Fruit fly (Drosophila melanogaster) whole organism, wandering third instar larva: ENCODE measurements around the gene Cp19.

Source experiments
- Abd-B ChIP-seq: fragments of >200 bp; optimal IDR thresholded peaks from 2 replicates; lab custom pipeline; 2017; ENCODE audit warnings: missing biosample characterization, missing genetic modification characterization
- CG32264 ChIP-seq: fragments of 200-800 bp; sonication (Bioruptor generic); optimal IDR thresholded peaks from 2 replicates; lab custom pipeline; 2016; ENCODE audit warnings: missing biosample characterization, missing genetic modification characterization
- CG9705 ChIP-seq: fragments of 200-800 bp; sonication (Bioruptor generic); optimal IDR thresholded peaks from 2 replicates; lab custom pipeline; 2018; ENCODE audit warnings: missing biosample characterization, mild to moderate bottlenecking, missing genetic modification characterization
- CrebA ChIP-seq: fragments of 200-800 bp; sonication (Bioruptor generic); optimal IDR thresholded peaks from 2 replicates; lab custom pipeline; 2016; ENCODE audit warnings: missing biosample characterization, mild to moderate bottlenecking, missing genetic modification characterization, borderline replicate concordance
- Dfd ChIP-seq: fragments of >200 bp; optimal IDR thresholded peaks from 2 replicates; lab custom pipeline; 2017; ENCODE audit warnings: missing biosample characterization, missing genetic modification characterization
- Dif ChIP-seq: fragments of 200-275, 200-300 bp; sonication (Bioruptor generic); optimal IDR thresholded peaks from 2 replicates; lab custom pipeline; 2018; ENCODE audit warnings: missing biosample characterization, missing genetic modification characterization; ENCODE audit not compliant: partially characterized antibody
- GATAd ChIP-seq: sonication (Bioruptor generic); optimal IDR thresholded peaks from 2 replicates; lab custom pipeline; 2016; ENCODE audit warnings: missing biosample characterization, missing genetic modification characterization
- HLH106 ChIP-seq: fragments of 200-800 bp; optimal IDR thresholded peaks from 3 replicates; lab custom pipeline; 2019; ENCODE audit warnings: missing biosample characterization, mild to moderate bottlenecking, missing genetic modification characterization, moderate library complexity
- Hnf4 ChIP-seq: fragments of 200-800 bp; sonication (Bioruptor generic); optimal IDR thresholded peaks from 2 replicates; lab custom pipeline; 2016; ENCODE audit warnings: missing biosample characterization, mild to moderate bottlenecking, missing genetic modification characterization
- Hr78 ChIP-seq: fragments of >200 bp; optimal IDR thresholded peaks from 2 replicates; lab custom pipeline; 2017; ENCODE audit warnings: missing biosample characterization, missing genetic modification characterization
- Hr83 ChIP-seq: fragments of 200-300 bp; sonication (Bioruptor generic); optimal IDR thresholded peaks from 2 replicates; lab custom pipeline; 2016; ENCODE audit warnings: missing biosample characterization, mild to moderate bottlenecking, missing genetic modification characterization, moderate library complexity; ENCODE audit not compliant: poor library complexity, severe bottlenecking
- Jra ChIP-seq: sonication (Bioruptor generic); optimal IDR thresholded peaks from 2 replicates; lab custom pipeline; 2016; ENCODE audit warnings: missing biosample characterization, missing genetic modification characterization
- Mio ChIP-seq: sonication (Bioruptor generic); optimal IDR thresholded peaks from 2 replicates; lab custom pipeline; 2016; ENCODE audit warnings: missing biosample characterization, missing genetic modification characterization
- Myc ChIP-seq: fragments of >200 bp; optimal IDR thresholded peaks from 2 replicates; lab custom pipeline; 2017
- N ChIP-seq: fragments of >200 bp; optimal IDR thresholded peaks from 2 replicates; lab custom pipeline; 2018; ENCODE audit warnings: missing biosample characterization, missing external identifiers, missing genetic modification characterization
- OdsH ChIP-seq: fragments of 200-800 bp; sonication (Bioruptor generic); optimal IDR thresholded peaks from 2 replicates; lab custom pipeline; 2016; ENCODE audit warnings: missing biosample characterization, mild to moderate bottlenecking, missing genetic modification characterization
- Rel ChIP-seq, 2 experiments: fragments of 200-800 bp; sonication (Bioruptor generic) in 1 of 2; optimal IDR thresholded peaks; 2 replicates in 1 of 2; 3 replicates in 1 of 2; lab custom pipeline; 2016 to 2019; ENCODE audit warnings: mild to moderate bottlenecking in 2 of 2, missing biosample characterization in 2 of 2, missing genetic modification characterization in 2 of 2, moderate library complexity in 1 of 2
- Sp1 ChIP-seq: fragments of 200-800 bp; sonication (Bioruptor generic); optimal IDR thresholded peaks from 3 replicates; lab custom pipeline; 2019; ENCODE audit warnings: missing biosample characterization, mild to moderate bottlenecking, missing genetic modification characterization, moderate library complexity
- Vsx2 ChIP-seq: fragments of 200-300, 225-300 bp; sonication (Bioruptor generic); optimal IDR thresholded peaks from 2 replicates; lab custom pipeline; 2018; ENCODE audit warnings: missing biosample characterization, missing genetic modification characterization; ENCODE audit not compliant: partially characterized antibody
- br ChIP-seq: fragments of 200-800 bp; sonication (Bioruptor generic); optimal IDR thresholded peaks from 2 replicates; lab custom pipeline; 2016; ENCODE audit warnings: missing biosample characterization, missing genetic modification characterization
- brk ChIP-seq: fragments of 200-800 bp; sonication (Bioruptor generic); optimal IDR thresholded peaks from 2 replicates; lab custom pipeline; 2016; ENCODE audit warnings: missing biosample characterization, mild to moderate bottlenecking, missing genetic modification characterization
- dl ChIP-seq, 2 experiments: fragments of 175-275, 200-275 bp in 1 of 2; fragments of 200-275 bp in 1 of 2; sonication (Bioruptor generic); optimal IDR thresholded peaks; lab custom pipeline; 2018; ENCODE audit warnings: mild to moderate bottlenecking in 2 of 2, missing biosample characterization in 2 of 2, missing genetic modification characterization in 2 of 2, moderate library complexity in 2 of 2; ENCODE audit not compliant: partially characterized antibody in 2 of 2, insufficient read depth in 1 of 2
- dmrt93B ChIP-seq: fragments of 200-800 bp; sonication (Bioruptor generic); optimal IDR thresholded peaks from 2 replicates; lab custom pipeline; 2018; ENCODE audit warnings: missing biosample characterization, mild to moderate bottlenecking, missing genetic modification characterization
- dsf ChIP-seq: sonication (Bioruptor generic); optimal IDR thresholded peaks from 2 replicates; lab custom pipeline; 2016; ENCODE audit warnings: missing biosample characterization, missing genetic modification characterization, borderline replicate concordance
- ey ChIP-seq: fragments of 200-800 bp; sonication (Bioruptor generic); optimal IDR thresholded peaks from 2 replicates; lab custom pipeline; 2016; ENCODE audit warnings: missing biosample characterization, missing genetic modification characterization
- foxo ChIP-seq, 2 experiments: fragments of 200-800 bp; sonication (Bioruptor generic); optimal IDR thresholded peaks; 2 replicates in 1 of 2; 3 replicates in 1 of 2; lab custom pipeline; 2016 to 2017; ENCODE audit warnings: missing biosample characterization in 2 of 2, missing genetic modification characterization in 2 of 2
- fru ChIP-seq: fragments of 200-800 bp; sonication (Bioruptor generic); optimal IDR thresholded peaks from 3 replicates; lab custom pipeline; 2016; ENCODE audit warnings: missing biosample characterization, mild to moderate bottlenecking, missing genetic modification characterization
- h ChIP-seq: fragments of 200-800 bp; sonication (Bioruptor generic); optimal IDR thresholded peaks from 3 replicates; lab custom pipeline; 2016; ENCODE audit warnings: missing biosample characterization, mild to moderate bottlenecking, missing genetic modification characterization
- jim ChIP-seq: fragments of 175-275, 200-325 bp; sonication (Bioruptor generic); optimal IDR thresholded peaks from 2 replicates; lab custom pipeline; 2016; ENCODE audit warnings: missing biosample characterization, mild to moderate bottlenecking, missing genetic modification characterization
- lola ChIP-seq: fragments of >200 bp; optimal IDR thresholded peaks from 2 replicates; lab custom pipeline; 2017; ENCODE audit warnings: missing biosample characterization, missing genetic modification characterization
- pan ChIP-seq: fragments of >200 bp; optimal IDR thresholded peaks from 2 replicates; lab custom pipeline; 2017
- psq ChIP-seq: fragments of 200-800 bp; sonication (Bioruptor generic); optimal IDR thresholded peaks from 3 replicates; lab custom pipeline; 2017; ENCODE audit warnings: missing biosample characterization, mild to moderate bottlenecking, missing genetic modification characterization, moderate library complexity
- rgr ChIP-seq: fragments of 200-800 bp; sonication (Bioruptor generic); optimal IDR thresholded peaks from 3 replicates; lab custom pipeline; 2016; ENCODE audit warnings: missing biosample characterization, mild to moderate bottlenecking, missing genetic modification characterization
- sage ChIP-seq: fragments of 200-800 bp; sonication (Bioruptor generic); optimal IDR thresholded peaks from 2 replicates; lab custom pipeline; 2016; ENCODE audit warnings: missing biosample characterization, mild to moderate bottlenecking, missing genetic modification characterization
- sv ChIP-seq: fragments of 200-800 bp; sonication (Bioruptor generic); optimal IDR thresholded peaks from 3 replicates; lab custom pipeline; 2016; ENCODE audit warnings: missing biosample characterization, missing genetic modification characterization
- tai ChIP-seq: sonication (Bioruptor generic); optimal IDR thresholded peaks from 2 replicates; lab custom pipeline; 2016; ENCODE audit warnings: missing biosample characterization, missing genetic modification characterization
- usp ChIP-seq: fragments of >200 bp; optimal IDR thresholded peaks from 2 replicates; lab custom pipeline; 2017; ENCODE audit warnings: missing biosample characterization, missing genetic modification characterization
- woc ChIP-seq: sonication (Bioruptor generic); optimal IDR thresholded peaks from 2 replicates; lab custom pipeline; 2016; ENCODE audit warnings: missing biosample characterization, mild to moderate bottlenecking, missing genetic modification characterization

Gene Cp19

dm6 chr3L:8774974-8775731, 45.5 kb downstream of the Cp19 start:
- TF ChIP-seq sage, result no peak
- TF ChIP-seq Jra (GFP tag; lab: Kevin White, UChicago), result no peak
- no peak for TF ChIP-seq tai (GFP tag; lab: Kevin White, UChicago)
- no peak for TF ChIP-seq OdsH (GFP tag; lab: Kevin White, UChicago)
- TF ChIP-seq brk (GFP tag; lab: Kevin White, UChicago), result no peak
- TF ChIP-seq Abd-B (GFP tag; lab: Kevin White, UChicago), result no peak
- TF ChIP-seq h (GFP tag; lab: Kevin White, UChicago), result no peak
- TF ChIP-seq dmrt93B (GFP tag; lab: Kevin White, UChicago), result no peak
- no peak for TF ChIP-seq dsf
- TF ChIP-seq CG9705 (GFP tag; lab: Kevin White, UChicago), result no peak
- no peak for TF ChIP-seq ey (GFP tag; lab: Kevin White, UChicago)
- TF ChIP-seq psq (GFP tag; lab: Kevin White, UChicago), result peak; percentile 74
- TF ChIP-seq GATAd (GFP tag; lab: Kevin White, UChicago), result no peak
- no peak for TF ChIP-seq Hr83 (GFP tag; lab: Kevin White, UChicago)
- TF ChIP-seq sv (GFP tag; lab: Kevin White, UChicago), result no peak
- TF ChIP-seq br, result peak; percentile 10
- no peak for TF ChIP-seq lola (GFP tag; lab: Kevin White, UChicago)
- no peak for TF ChIP-seq jim (GFP tag; lab: Kevin White, UChicago)
- TF ChIP-seq Hr78 (GFP tag; lab: Kevin White, UChicago), result no peak
- TF ChIP-seq CrebA, result peak; percentile 49
- TF ChIP-seq HLH106 (tag; lab: Kevin White, UChicago), result no peak
- no peak for TF ChIP-seq Rel (GFP tag; optimal IDR thresholded peaks at IDR 0.05; lab: Kevin White, UChicago)
- peak; percentile 2 for TF ChIP-seq Rel (tag; optimal IDR thresholded peaks at IDR 0.05; lab: Kevin White, UChicago)
- TF ChIP-seq N (GFP tag; lab: Kevin White, UChicago), result no peak
- no peak for TF ChIP-seq Mio (GFP tag; lab: Kevin White, UChicago)
- no peak for TF ChIP-seq usp (GFP tag; lab: Kevin White, UChicago)
- no peak for TF ChIP-seq dl (GFP tag; optimal IDR thresholded peaks at IDR 0.05; lab: Kevin White, UChicago; ENCODE audit: insufficient read depth in 1 of 2, partially characterized antibody in 2 of 2)
- no peak for TF ChIP-seq pan (lab: Kevin White, UChicago)
- no peak for TF ChIP-seq Myc (lab: Kevin White, UChicago)
- peak; percentile 44 for TF ChIP-seq Sp1
- no peak for TF ChIP-seq foxo (GFP tag; optimal IDR thresholded peaks at IDR 0.05; lab: Kevin White, UChicago)
- TF ChIP-seq CG32264 (GFP tag; lab: Kevin White, UChicago), result no peak
- TF ChIP-seq woc, result no peak
- no peak for TF ChIP-seq Dif (GFP tag; lab: Kevin White, UChicago)
- TF ChIP-seq Dfd, result no peak
- peak; percentile 40 for TF ChIP-seq fru (GFP tag; lab: Kevin White, UChicago)
- TF ChIP-seq rgr, result peak; percentile 25
- TF ChIP-seq Hnf4 (GFP tag; lab: Kevin White, UChicago), result peak; percentile 10
- TF ChIP-seq Vsx2, result peak; percentile 5

dm6 chr3L:8777313-8777924, 47.8 kb downstream of the Cp19 start:
- TF ChIP-seq psq (GFP tag; lab: Kevin White, UChicago) (peak; percentile 24), rgr (peak; percentile 13), Abd-B (GFP tag; lab: Kevin White, UChicago) (no peak), dmrt93B (GFP tag; lab: Kevin White, UChicago) (no peak), brk (GFP tag; lab: Kevin White, UChicago) (peak; percentile 31), foxo (GFP tag; optimal IDR thresholded peaks at IDR 0.05; lab: Kevin White, UChicago) (peak in 1 of 2 experiments; percentile 4), ey (GFP tag; lab: Kevin White, UChicago) (peak; percentile 1), OdsH (GFP tag; lab: Kevin White, UChicago) (peak; percentile 16), Sp1 (no peak), HLH106 (tag; lab: Kevin White, UChicago) (peak; percentile 24), Rel (GFP tag; optimal IDR thresholded peaks at IDR 0.05; lab: Kevin White, UChicago) (no peak), Rel (tag; optimal IDR thresholded peaks at IDR 0.05; lab: Kevin White, UChicago) (peak; percentile 96), Hr83 (GFP tag; lab: Kevin White, UChicago) (no peak), CrebA (no peak), Hnf4 (GFP tag; lab: Kevin White, UChicago) (no peak), h (GFP tag; lab: Kevin White, UChicago) (peak; percentile 3), N (GFP tag; lab: Kevin White, UChicago) (no peak), Vsx2 (peak; percentile 64), sage (peak; percentile 23)
